Worm (Caenorhabditis elegans) whole organism, L4 larva: ENCODE results near the gene mdt-9.
A peak's percentile ranks its signal among the peaks of the same experiment; 100 is the strongest.

ENCODE experiments used
- F26F4.8 ChIP-seq: fragments of 200-800 bp; sonication (Bioruptor generic); conservative IDR thresholded peaks from 2 replicates; pipeline ENCODE4 v1.3.6; 2022; ENCODE audit warnings: missing genetic modification characterization, missing compliant biosample characterization
- F44E2.7 ChIP-seq: fragments of 200-800 bp; sonication (Bioruptor generic); IDR thresholded peaks from 2 replicates; pipeline ENCODE4 v2.1.2; 2022; ENCODE audit warnings: missing genetic modification characterization, missing compliant biosample characterization
- R02D3.7 ChIP-seq: fragments of 150-350 bp; sonication (generic microtip); optimal IDR thresholded peaks from 3 replicates; lab custom pipeline; 2014; ENCODE audit warnings: missing biosample characterization, missing genetic modification characterization
- T20F7.1 ChIP-seq: fragments of 200-800 bp; sonication (Bioruptor generic); optimal IDR thresholded peaks from 2 replicates; lab custom pipeline; 2018; ENCODE audit warnings: mild to moderate bottlenecking, missing genetic modification characterization, missing compliant biosample characterization
- aha-1 ChIP-seq: fragments of 150-350 bp; peaks from one replicate; lab custom pipeline; 2014; ENCODE audit warnings: missing biosample characterization, missing genetic modification characterization
- arid-1 ChIP-seq: fragments of 200-800 bp; sonication (Bioruptor generic); conservative IDR thresholded peaks from 2 replicates; pipeline ENCODE4 v1.3.6; 2022; ENCODE audit warnings: missing genetic modification reagents, missing genetic modification characterization, missing compliant biosample characterization
- attf-4 ChIP-seq: sonication (generic microtip); optimal IDR thresholded peaks from 3 replicates; lab custom pipeline; 2017; ENCODE audit warnings: missing biosample characterization, missing genetic modification characterization
- ceh-20 ChIP-seq: fragments of 200-800 bp; sonication (Bioruptor generic); IDR thresholded peaks from 2 replicates; pipeline ENCODE4 v1.3.6; 2022; ENCODE audit warnings: missing genetic modification reagents, missing genetic modification characterization, missing compliant biosample characterization
- ceh-44 ChIP-seq: fragments of 200-800 bp; sonication (Bioruptor generic); IDR thresholded peaks from 2 replicates; pipeline ENCODE4 v1.3.6; 2022; ENCODE audit warnings: missing genetic modification reagents, missing genetic modification characterization, missing compliant biosample characterization
- ceh-62 ChIP-seq: sonication (generic microtip); optimal IDR thresholded peaks from 2 replicates; lab custom pipeline; 2017; ENCODE audit warnings: missing biosample characterization, missing genetic modification characterization
- ces-1 ChIP-seq: fragments of 150-350 bp; sonication (generic microtip); optimal IDR thresholded peaks from 4 replicates; lab custom pipeline; 2014; ENCODE audit warnings: missing biosample characterization, missing genetic modification reagents, missing genetic modification characterization
- cey-2 ChIP-seq: sonication (generic microtip); optimal IDR thresholded peaks from 3 replicates; lab custom pipeline; 2017; ENCODE audit warnings: missing genetic modification characterization, mild to moderate bottlenecking, missing compliant biosample characterization, antibody characterized with exemption, borderline replicate concordance; ENCODE audit not compliant: insufficient read depth
- ctbp-1 ChIP-seq: fragments of 200-800 bp; sonication (Bioruptor generic); IDR thresholded peaks from 2 replicates; pipeline ENCODE4 v1.3.6; 2022; ENCODE audit warnings: missing genetic modification reagents, missing genetic modification characterization, missing compliant biosample characterization
- dmd-6 ChIP-seq: fragments of 200-800 bp; sonication (Bioruptor generic); IDR thresholded peaks from 2 replicates; pipeline ENCODE4 v1.3.6; 2022; ENCODE audit warnings: missing genetic modification reagents, missing genetic modification characterization, missing compliant biosample characterization
- dmd-9 ChIP-seq: fragments of 200-800 bp; sonication (Bioruptor generic); IDR thresholded peaks from 2 replicates; pipeline ENCODE4 v1.3.6; 2022; ENCODE audit warnings: missing genetic modification reagents, missing genetic modification characterization, missing compliant biosample characterization
- dpl-1 ChIP-seq: fragments of 150-350 bp; optimal IDR thresholded peaks from 2 replicates; lab custom pipeline; 2014; ENCODE audit warnings: missing biosample characterization, missing genetic modification reagents, missing genetic modification characterization
- dve-1 ChIP-seq: sonication (generic microtip); optimal IDR thresholded peaks from 2 replicates; lab custom pipeline; 2017; ENCODE audit warnings: antibody characterized with exemption, mild to moderate bottlenecking, missing genetic modification characterization, missing compliant biosample characterization; ENCODE audit not compliant: insufficient read depth
- egl-27 ChIP-seq: sonication (generic microtip); optimal IDR thresholded peaks from 3 replicates; lab custom pipeline; 2017; ENCODE audit warnings: missing biosample characterization, missing genetic modification reagents, missing genetic modification characterization
- fos-1 ChIP-seq: fragments of 150-350 bp; optimal IDR thresholded peaks from 2 replicates; lab custom pipeline; 2014; ENCODE audit warnings: missing biosample characterization, missing genetic modification characterization
- gei-8 ChIP-seq: fragments of 200-800 bp; sonication (Bioruptor generic); optimal IDR thresholded peaks from 2 replicates; lab custom pipeline; 2018; ENCODE audit warnings: mild to moderate bottlenecking, missing genetic modification characterization, missing compliant biosample characterization
- hif-1 ChIP-seq, 2 experiments: sonication (generic microtip); optimal IDR thresholded peaks; 2 replicates each; lab custom pipeline; 2016 to 2017; ENCODE audit warnings: missing compliant biosample characterization in 2 of 2, missing genetic modification characterization in 2 of 2, missing genetic modification reagents in 2 of 2, missing genotype in 2 of 2, mild to moderate bottlenecking in 1 of 2
- hlh-11 ChIP-seq: fragments of 200-800 bp; sonication (Bioruptor generic); optimal IDR thresholded peaks from 2 replicates; lab custom pipeline; 2018; ENCODE audit warnings: mild to moderate bottlenecking, missing genetic modification characterization, missing compliant biosample characterization
- hlh-30 ChIP-seq: sonication (generic microtip); optimal IDR thresholded peaks from 2 replicates; lab custom pipeline; 2017; ENCODE audit warnings: antibody characterized with exemption, mild to moderate bottlenecking, missing genetic modification characterization, missing compliant biosample characterization; ENCODE audit not compliant: insufficient read depth
- lin-13 ChIP-seq: fragments of 150-350 bp; optimal IDR thresholded peaks from 2 replicates; lab custom pipeline; 2014; ENCODE audit warnings: missing biosample characterization, missing genetic modification reagents, missing genetic modification characterization
- lin-38 ChIP-seq: fragments of 200-800 bp; sonication (Bioruptor generic); IDR thresholded peaks from 2 replicates; pipeline ENCODE4 v1.3.6; 2022; ENCODE audit warnings: missing genetic modification reagents, missing genetic modification characterization, missing compliant biosample characterization
- lir-3 ChIP-seq: sonication (generic microtip); optimal IDR thresholded peaks from 2 replicates; lab custom pipeline; 2016; ENCODE audit warnings: mild to moderate bottlenecking, missing genetic modification characterization, missing compliant biosample characterization
- madf-9 ChIP-seq: fragments of 200-800 bp; sonication (Bioruptor generic); conservative IDR thresholded peaks from 2 replicates; pipeline ENCODE4 v1.3.6; 2022; ENCODE audit warnings: missing genetic modification reagents, missing genetic modification characterization, missing compliant biosample characterization
- mep-1 ChIP-seq: fragments of 150-350 bp; sonication (generic microtip); optimal IDR thresholded peaks from 3 replicates; lab custom pipeline; 2014; ENCODE audit warnings: missing biosample characterization, missing genetic modification characterization
- mes-2 ChIP-seq: sonication (generic microtip); optimal IDR thresholded peaks from 2 replicates; lab custom pipeline; 2016; ENCODE audit warnings: missing genotype, mild to moderate bottlenecking, missing genetic modification characterization, missing compliant biosample characterization; ENCODE audit not compliant: poor library complexity, severe bottlenecking
- mxl-2 ChIP-seq: fragments of 200-800 bp; sonication (Bioruptor generic); conservative IDR thresholded peaks from 2 replicates; pipeline ENCODE4 v1.3.6; 2022; ENCODE audit warnings: missing genetic modification reagents, missing genetic modification characterization, missing compliant biosample characterization
- nhr-10 ChIP-seq: fragments of 150-350 bp; optimal IDR thresholded peaks from 2 replicates; lab custom pipeline; 2014; ENCODE audit warnings: missing biosample characterization, missing genetic modification characterization
- nhr-102 ChIP-seq: sonication (generic microtip); optimal IDR thresholded peaks from 2 replicates; lab custom pipeline; 2016; ENCODE audit warnings: mild to moderate bottlenecking, missing genetic modification characterization, moderate library complexity, missing compliant biosample characterization
- nhr-11 ChIP-seq: fragments of 150-350 bp; optimal IDR thresholded peaks from 2 replicates; lab custom pipeline; 2014; ENCODE audit warnings: missing biosample characterization, missing genetic modification characterization
- nhr-28 ChIP-seq: fragments of 150-350 bp; optimal IDR thresholded peaks from 2 replicates; lab custom pipeline; 2014; ENCODE audit warnings: missing biosample characterization, missing genetic modification characterization
- nhr-48 ChIP-seq: sonication (generic microtip); optimal IDR thresholded peaks from 2 replicates; lab custom pipeline; 2016; ENCODE audit warnings: mild to moderate bottlenecking, missing genetic modification characterization, missing compliant biosample characterization
- nhr-6 ChIP-seq: fragments of 150-350 bp; optimal IDR thresholded peaks from 2 replicates; lab custom pipeline; 2014; ENCODE audit warnings: missing biosample characterization, missing genetic modification characterization
- nhr-76 ChIP-seq: fragments of 150-350 bp; optimal IDR thresholded peaks from 2 replicates; lab custom pipeline; 2014; ENCODE audit warnings: missing biosample characterization, missing genetic modification characterization
- nhr-77 ChIP-seq: fragments of 150-350 bp; optimal IDR thresholded peaks from 2 replicates; lab custom pipeline; 2014; ENCODE audit warnings: missing biosample characterization, missing genetic modification characterization
- pha-4 ChIP-seq, 2 experiments: fragments of 150-350 bp in 1 of 2; fragments of 200-800 bp in 1 of 2; sonication (Bioruptor generic) in 1 of 2; IDR thresholded peaks in 1 of 2; optimal IDR thresholded peaks in 1 of 2; 2 replicates each; pipeline versions ENCODE4 v1.3.6 to Lab custom; 2014 to 2022; ENCODE audit warnings: missing genetic modification characterization in 2 of 2, missing genetic modification reagents in 2 of 2, missing biosample characterization in 1 of 2, missing compliant biosample characterization in 1 of 2
- pqm-1 ChIP-seq: sonication (generic microtip); optimal IDR thresholded peaks from 2 replicates; lab custom pipeline; 2017; ENCODE audit warnings: missing biosample characterization, missing genetic modification characterization
- rbr-2 ChIP-seq: sonication (generic microtip); optimal IDR thresholded peaks from 2 replicates; lab custom pipeline; 2016; ENCODE audit warnings: missing genotype, missing genetic modification characterization, missing compliant biosample characterization
- saeg-2 ChIP-seq: fragments of 200-800 bp; sonication (Bioruptor generic); IDR thresholded peaks from 2 replicates; pipeline ENCODE4 v1.3.6; 2022; ENCODE audit warnings: missing genetic modification reagents, missing genetic modification characterization, missing compliant biosample characterization
- skn-1 ChIP-seq: fragments of 150-350 bp; optimal IDR thresholded peaks from 2 replicates; lab custom pipeline; 2014; ENCODE audit warnings: missing biosample characterization, missing genetic modification characterization
- spr-3 ChIP-seq: fragments of 200-800 bp; sonication (Bioruptor generic); optimal IDR thresholded peaks from 2 replicates; lab custom pipeline; 2018; ENCODE audit warnings: mild to moderate bottlenecking, missing genetic modification characterization, missing compliant biosample characterization
- unc-130 ChIP-seq: sonication (generic microtip); optimal IDR thresholded peaks from 2 replicates; lab custom pipeline; 2016; ENCODE audit warnings: missing genetic modification reagents, missing genetic modification characterization, missing compliant biosample characterization
- unc-62 ChIP-seq, 3 experiments: fragments of 150-350 bp in 1 of 3; sonication (generic microtip); optimal IDR thresholded peaks in 2 of 3; peaks in 1 of 3; 1 replicate in 1 of 3; 2 replicates in 2 of 3; lab custom pipeline; 2014 to 2017; ENCODE audit warnings: missing biosample characterization in 3 of 3, missing genetic modification characterization in 3 of 3, missing genetic modification reagents in 3 of 3, missing genotype in 1 of 3
- vab-7 ChIP-seq: fragments of 200-800 bp; sonication (Bioruptor generic); IDR thresholded peaks from 2 replicates; pipeline ENCODE4 v1.3.6; 2022; ENCODE audit warnings: missing genetic modification reagents, missing genetic modification characterization, missing compliant biosample characterization
- zfp-3 ChIP-seq: fragments of 200-800 bp; sonication (Bioruptor generic); conservative IDR thresholded peaks from 2 replicates; pipeline ENCODE4 v1.3.6; 2022; ENCODE audit warnings: missing genetic modification reagents, missing genetic modification characterization, missing compliant biosample characterization
- zip-11 ChIP-seq: fragments of 200-800 bp; sonication (Bioruptor generic); IDR thresholded peaks from 2 replicates; pipeline ENCODE4 v1.3.6; 2022; ENCODE audit warnings: missing genetic modification characterization, missing compliant biosample characterization
- ztf-7 ChIP-seq: fragments of 150-350 bp; optimal IDR thresholded peaks from 2 replicates; lab custom pipeline; 2014; ENCODE audit warnings: missing biosample characterization, missing genetic modification characterization

The mdt-9 gene

DNA sequence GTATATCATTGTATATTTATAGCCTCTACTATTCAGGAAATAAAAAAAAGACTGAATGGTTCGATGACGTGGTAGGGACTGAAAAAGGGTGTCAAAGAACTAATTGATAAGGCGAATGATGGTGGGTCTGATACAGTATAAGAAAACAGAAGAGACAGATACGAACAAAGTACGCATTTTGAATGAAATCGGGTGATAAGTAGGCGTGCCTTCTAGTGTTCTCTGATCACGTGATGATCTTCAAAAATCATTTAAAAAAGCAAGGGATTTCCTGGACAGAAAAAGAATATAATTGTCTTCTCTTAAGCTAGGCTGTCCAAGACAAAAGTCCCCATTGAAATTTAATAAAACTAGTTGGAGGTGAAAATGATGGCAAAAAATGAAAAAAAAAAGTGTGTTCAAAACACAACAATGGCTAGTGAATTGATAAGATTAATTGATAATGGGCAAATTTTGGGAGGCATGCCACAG, 7.1 kb downstream of the mdt-9 start:
- TF ChIP-seq gei-8 (peak; percentile 46), ztf-7 (peak; percentile 22), lin-38 (GFP tag; lab: Robert Waterston, UW) (no peak), aha-1 (tag; lab: Kevin White, UChicago) (peak; percentile 97), dmd-9 (GFP tag; lab: Robert Waterston, UW) (no peak), mes-2 (tag; lab: Kevin White, UChicago) (peak; percentile 7), madf-9 (GFP tag; lab: Robert Waterston, UW) (no peak), ctbp-1 (no peak), nhr-6 (tag; lab: Kevin White, UChicago) (peak; percentile 34), mxl-2 (no peak), ceh-62 (tag; lab: Kevin White, UChicago) (no peak), zip-11 (no peak), hlh-11 (peak; percentile 91), ceh-44 (GFP tag; lab: Robert Waterston, UW) (no peak), F44E2.7 (GFP tag; lab: Robert Waterston, UW) (no peak), cey-2 (tag; lab: Kevin White, UChicago) (peak; percentile 1), pqm-1 (peak; percentile 31), arid-1 (no peak), attf-4 (tag; lab: Kevin White, UChicago) (no peak), unc-130 (GFP tag; lab: Kevin White, UChicago) (no peak), spr-3 (GFP tag; lab: Kevin White, UChicago) (no peak), rbr-2 (tag; lab: Kevin White, UChicago) (no peak), T20F7.1 (peak; percentile 51), ceh-20 (GFP tag; lab: Robert Waterston, UW) (peak; percentile 7; the same call in 1 of the 2 replicates), nhr-10 (tag; lab: Kevin White, UChicago) (peak; percentile 87), ces-1 (GFP tag; lab: Kevin White, UChicago) (no peak), dve-1 (peak; percentile 52), nhr-11 (tag; lab: Kevin White, UChicago) (no peak), nhr-48 (peak; percentile 81), lin-13 (GFP tag; lab: Kevin White, UChicago) (peak; percentile 23), nhr-102 (tag; lab: Kevin White, UChicago) (peak; percentile 45), vab-7 (GFP tag; lab: Robert Waterston, UW) (no peak), saeg-2 (GFP tag; lab: Robert Waterston, UW) (no peak), hif-1 (tag; optimal IDR thresholded peaks at IDR 0.05; lab: Kevin White, UChicago) (peak in 1 of 2 experiments; percentile 62), R02D3.7 (no peak), unc-62 (GFP tag; optimal IDR thresholded peaks at IDR 0.05 in 1 of 2; lab: Kevin White, UChicago) (peak in 1 of 2 experiments; percentile 83), unc-62 (tag; optimal IDR thresholded peaks at IDR 0.05; lab: Kevin White, UChicago) (no peak), fos-1 (tag; lab: Kevin White, UChicago) (no peak), F26F4.8 (no peak), dpl-1 (GFP tag; lab: Kevin White, UChicago) (no peak), dmd-6 (peak; percentile 86), hlh-30 (tag; lab: Kevin White, UChicago) (peak; percentile 75), nhr-28 (peak; percentile 68), egl-27 (tag; lab: Kevin White, UChicago) (no peak), lir-3 (tag; lab: Kevin White, UChicago) (no peak), zfp-3 (GFP tag; lab: Robert Waterston, UW) (no peak), nhr-77 (tag; lab: Kevin White, UChicago) (peak; percentile 21), skn-1 (tag; lab: Kevin White, UChicago) (no peak), mep-1 (peak; percentile 5), nhr-76 (tag; lab: Kevin White, UChicago) (no peak), pha-4 (GFP tag; IDR thresholded peaks at IDR 0.05; lab: Robert Waterston, UW) (no peak; the same call in 1 of the 2 replicates), pha-4 (tag; optimal IDR thresholded peaks at IDR 0.05; lab: Kevin White, UChicago) (no peak)
